Worm (Caenorhabditis elegans) whole organism, young adult: ENCODE data around the gene ptp-5.1.
A peak's percentile ranks its signal among the peaks of the same experiment; 100 is the strongest.

ENCODE experiments used
- B0035.1 ChIP-seq: sonication (generic microtip); optimal IDR thresholded peaks from 2 replicates; lab custom pipeline; 2016; ENCODE audit warnings: missing genetic modification characterization, mild to moderate bottlenecking, missing compliant biosample characterization, missing genotype, missing genetic modification reagents
- B0261.1 ChIP-seq: sonication (generic microtip); optimal IDR thresholded peaks from 2 replicates; lab custom pipeline; 2016; ENCODE audit warnings: mild to moderate bottlenecking, missing genetic modification characterization, moderate library complexity, missing compliant biosample characterization
- C17E4.6 ChIP-seq: fragments of 200-800 bp; sonication (Bioruptor generic); IDR thresholded peaks from 2 replicates; pipeline ENCODE4 v1.3.6; 2022; ENCODE audit warnings: missing genetic modification reagents, missing genetic modification characterization, missing compliant biosample characterization
- D2030.7 ChIP-seq: fragments of 200-800 bp; sonication (Bioruptor generic); IDR thresholded peaks from 2 replicates; pipeline ENCODE4 v1.3.6; 2022; ENCODE audit warnings: missing genetic modification reagents, missing genetic modification characterization, missing compliant biosample characterization
- F33H1.4 ChIP-seq: fragments of 200-800 bp; sonication (Bioruptor generic); IDR thresholded peaks from 2 replicates; pipeline ENCODE4 v1.3.6; 2022; ENCODE audit warnings: missing genetic modification reagents, missing genetic modification characterization, missing compliant biosample characterization
- F39B2.1 ChIP-seq: fragments of 200-800 bp; sonication (Bioruptor generic); IDR thresholded peaks from 2 replicates; pipeline ENCODE4 v1.3.6; 2022; ENCODE audit warnings: missing genetic modification reagents, missing genetic modification characterization, missing compliant biosample characterization
- K11D2.4 ChIP-seq: fragments of 200-800 bp; sonication (Bioruptor generic); IDR thresholded peaks from 2 replicates; pipeline ENCODE4 v1.3.6; 2022; ENCODE audit warnings: missing genetic modification reagents, missing genetic modification characterization, missing compliant biosample characterization
- K12H6.12 ChIP-seq: fragments of 200-800 bp; sonication (Bioruptor generic); optimal IDR thresholded peaks from 2 replicates; lab custom pipeline; 2018; ENCODE audit warnings: mild to moderate bottlenecking, missing genetic modification characterization, missing compliant biosample characterization
- Y95B8A.8 ChIP-seq: fragments of 200-800 bp; sonication (Bioruptor generic); IDR thresholded peaks from 2 replicates; pipeline ENCODE4 v1.3.6; 2022; ENCODE audit warnings: missing genetic modification reagents, missing genetic modification characterization, missing compliant biosample characterization
- ama-1 ChIP-seq, 3 experiments: fragments of 150-350 bp in 1 of 3; sonication (generic microtip) in 2 of 3; optimal IDR thresholded peaks; 2 replicates each; lab custom pipeline; 2014 to 2018; ENCODE audit warnings: missing biosample characterization in 2 of 3, missing genetic modification characterization in 2 of 3, missing genetic modification reagents in 2 of 3
- aptf-2 ChIP-seq: fragments of 200-800 bp; sonication (Bioruptor generic); conservative IDR thresholded peaks from 2 replicates; pipeline ENCODE4 v1.3.6; 2022; ENCODE audit warnings: missing genetic modification reagents, missing genetic modification characterization, missing compliant biosample characterization
- atf-7 ChIP-seq: sonication (generic microtip); optimal IDR thresholded peaks from 2 replicates; lab custom pipeline; 2017; ENCODE audit warnings: mild to moderate bottlenecking, missing genetic modification characterization, missing compliant biosample characterization
- attf-5 ChIP-seq: fragments of 200-800 bp; sonication (Bioruptor generic); optimal IDR thresholded peaks from 2 replicates; lab custom pipeline; 2018; ENCODE audit warnings: mild to moderate bottlenecking, missing genetic modification characterization, missing compliant biosample characterization
- attf-6 ChIP-seq: fragments of 200-800 bp; sonication (Bioruptor generic); IDR thresholded peaks from 2 replicates; pipeline ENCODE4 v1.3.6; 2022; ENCODE audit warnings: missing genetic modification reagents, missing genetic modification characterization, missing compliant biosample characterization
- bed-2 ChIP-seq: fragments of 200-800 bp; sonication (Bioruptor generic); IDR thresholded peaks from 2 replicates; pipeline ENCODE4 v1.3.6; 2022; ENCODE audit warnings: missing genetic modification reagents, missing genetic modification characterization, missing compliant biosample characterization
- ccch-3 ChIP-seq: fragments of 200-800 bp; sonication (Bioruptor generic); optimal IDR thresholded peaks from 2 replicates; lab custom pipeline; 2018; ENCODE audit warnings: mild to moderate bottlenecking, missing genetic modification characterization, missing compliant biosample characterization
- die-1 ChIP-seq: sonication (generic microtip); optimal IDR thresholded peaks from 2 replicates; lab custom pipeline; 2016; ENCODE audit warnings: missing genotype, mild to moderate bottlenecking, missing genetic modification characterization, missing compliant biosample characterization
- dox-1 ChIP-seq: fragments of 200-800 bp; sonication (Bioruptor generic); IDR thresholded peaks from 2 replicates; pipeline ENCODE4 v1.3.6; 2022; ENCODE audit warnings: missing genetic modification reagents, missing genetic modification characterization, missing compliant biosample characterization
- dpl-1 ChIP-seq: fragments of 150-350 bp; optimal IDR thresholded peaks from 2 replicates; lab custom pipeline; 2014; ENCODE audit warnings: missing biosample characterization, missing genetic modification reagents, missing genetic modification characterization
- ekl-4 ChIP-seq: fragments of 200-800 bp; sonication (Bioruptor generic); IDR thresholded peaks from 2 replicates; pipeline ENCODE4 v1.3.6; 2022; ENCODE audit warnings: missing genetic modification reagents, missing genetic modification characterization, missing compliant biosample characterization
- let-607 ChIP-seq, 2 experiments: fragments of 200-800 bp in 1 of 2; sonication (Bioruptor generic) in 1 of 2; sonication (generic microtip) in 1 of 2; optimal IDR thresholded peaks; 2 replicates each; lab custom pipeline; 2016 to 2018; ENCODE audit warnings: mild to moderate bottlenecking in 2 of 2, missing compliant biosample characterization in 2 of 2, missing genetic modification characterization in 2 of 2, moderate library complexity in 2 of 2, missing genotype in 1 of 2
- lin-35 ChIP-seq, 3 experiments: fragments of 150-350 bp in 2 of 3; sonication (generic microtip) in 1 of 3; optimal IDR thresholded peaks; 2 replicates each; lab custom pipeline; 2014 to 2018; ENCODE audit warnings: missing biosample characterization in 3 of 3, missing genetic modification characterization in 3 of 3, missing genetic modification reagents in 3 of 3
- lin-40 ChIP-seq: sonication (generic microtip); optimal IDR thresholded peaks from 2 replicates; lab custom pipeline; 2016; ENCODE audit warnings: missing genetic modification characterization, mild to moderate bottlenecking, missing compliant biosample characterization, missing genotype, missing genetic modification reagents
- lin-54 ChIP-seq: fragments of 200-800 bp; sonication (Bioruptor generic); optimal IDR thresholded peaks from 2 replicates; lab custom pipeline; 2018; ENCODE audit warnings: mild to moderate bottlenecking, missing genetic modification characterization, missing compliant biosample characterization
- lsl-1 ChIP-seq: fragments of 200-800 bp; sonication (Bioruptor generic); optimal IDR thresholded peaks from 2 replicates; lab custom pipeline; 2018; ENCODE audit warnings: mild to moderate bottlenecking, missing genetic modification characterization, moderate library complexity, missing compliant biosample characterization
- madf-10 ChIP-seq: sonication (generic microtip); optimal IDR thresholded peaks from 2 replicates; lab custom pipeline; 2016; ENCODE audit warnings: mild to moderate bottlenecking, missing genetic modification characterization, missing compliant biosample characterization
- mcd-1 ChIP-seq: fragments of 200-800 bp; sonication (Bioruptor generic); IDR thresholded peaks from 2 replicates; pipeline ENCODE4 v1.3.6; 2022; ENCODE audit warnings: missing genetic modification reagents, missing genetic modification characterization, missing compliant biosample characterization
- nhr-80 ChIP-seq: sonication (generic microtip); optimal IDR thresholded peaks from 2 replicates; lab custom pipeline; 2016; ENCODE audit warnings: missing genetic modification characterization, missing compliant biosample characterization
- rec-8 ChIP-seq, 2 experiments: sonication (generic microtip); optimal IDR thresholded peaks; 2 replicates each; lab custom pipeline; 2016; ENCODE audit warnings: mild to moderate bottlenecking in 2 of 2, missing genetic modification characterization in 2 of 2, missing genetic modification reagents in 2 of 2, missing genotype in 2 of 2, missing biosample characterization in 1 of 2, missing compliant biosample characterization in 1 of 2, moderate library complexity in 1 of 2
- repo-1 ChIP-seq: sonication (generic microtip); optimal IDR thresholded peaks from 2 replicates; lab custom pipeline; 2017; ENCODE audit warnings: mild to moderate bottlenecking, missing genetic modification characterization, missing compliant biosample characterization
- sea-2 ChIP-seq: fragments of 200-800 bp; sonication (Bioruptor generic); IDR thresholded peaks from 2 replicates; pipeline ENCODE4 v1.3.6; 2022; ENCODE audit warnings: missing genetic modification characterization, missing compliant biosample characterization
- snpc-1.1 ChIP-seq: sonication (generic microtip); optimal IDR thresholded peaks from 2 replicates; lab custom pipeline; 2017; ENCODE audit warnings: missing genetic modification characterization, mild to moderate bottlenecking, missing compliant biosample characterization, antibody characterized with exemption, moderate library complexity, missing genotype, missing genetic modification reagents; ENCODE audit not compliant: insufficient read depth
- snpc-1.3 ChIP-seq: sonication (generic microtip); optimal IDR thresholded peaks from 2 replicates; lab custom pipeline; 2017; ENCODE audit warnings: missing genetic modification characterization, mild to moderate bottlenecking, missing compliant biosample characterization, antibody characterized with exemption, moderate library complexity, missing genotype, missing genetic modification reagents; ENCODE audit not compliant: insufficient read depth
- snpc-4 ChIP-seq, 5 experiments: fragments of 150-350 bp in 1 of 5; sonication (generic microtip) in 4 of 5; optimal IDR thresholded peaks; 2 replicates each; lab custom pipeline; 2014 to 2018; ENCODE audit warnings: missing genetic modification characterization in 5 of 5, missing biosample characterization in 3 of 5, antibody characterized with exemption in 2 of 5, mild to moderate bottlenecking in 2 of 5, missing compliant biosample characterization in 2 of 5, missing genotype in 2 of 5, moderate library complexity in 2 of 5, missing genetic modification reagents in 1 of 5
- sptf-2 ChIP-seq: fragments of 200-800 bp; sonication (Bioruptor generic); optimal IDR thresholded peaks from 2 replicates; lab custom pipeline; 2018; ENCODE audit warnings: mild to moderate bottlenecking, missing genetic modification characterization, missing compliant biosample characterization
- tbp1 ChIP-seq: fragments of 200-800 bp; sonication (Bioruptor generic); optimal IDR thresholded peaks from 2 replicates; lab custom pipeline; 2018; ENCODE audit warnings: mild to moderate bottlenecking, missing genetic modification characterization, missing compliant biosample characterization
- unc-62 ChIP-seq: fragments of 150-350 bp; optimal IDR thresholded peaks from 2 replicates; lab custom pipeline; 2014; ENCODE audit warnings: missing biosample characterization, missing genetic modification reagents, missing genetic modification characterization
- xnd-1 ChIP-seq: sonication (generic microtip); optimal IDR thresholded peaks from 2 replicates; lab custom pipeline; 2016; ENCODE audit warnings: missing genotype, missing genetic modification reagents, missing genetic modification characterization, missing compliant biosample characterization
- zim-3 ChIP-seq: sonication (generic microtip); optimal IDR thresholded peaks from 2 replicates; lab custom pipeline; 2017; ENCODE audit warnings: mild to moderate bottlenecking, missing genetic modification characterization, moderate library complexity, missing compliant biosample characterization
- ztf-18 ChIP-seq: sonication (generic microtip); optimal IDR thresholded peaks from 2 replicates; lab custom pipeline; 2016; ENCODE audit warnings: missing genotype, mild to moderate bottlenecking, missing genetic modification characterization, missing compliant biosample characterization
- ztf-3 ChIP-seq: fragments of 200-800 bp; sonication (Bioruptor generic); optimal IDR thresholded peaks from 2 replicates; lab custom pipeline; 2018; ENCODE audit warnings: mild to moderate bottlenecking, missing genetic modification characterization, missing compliant biosample characterization

The ptp-5.1 gene

DNA sequence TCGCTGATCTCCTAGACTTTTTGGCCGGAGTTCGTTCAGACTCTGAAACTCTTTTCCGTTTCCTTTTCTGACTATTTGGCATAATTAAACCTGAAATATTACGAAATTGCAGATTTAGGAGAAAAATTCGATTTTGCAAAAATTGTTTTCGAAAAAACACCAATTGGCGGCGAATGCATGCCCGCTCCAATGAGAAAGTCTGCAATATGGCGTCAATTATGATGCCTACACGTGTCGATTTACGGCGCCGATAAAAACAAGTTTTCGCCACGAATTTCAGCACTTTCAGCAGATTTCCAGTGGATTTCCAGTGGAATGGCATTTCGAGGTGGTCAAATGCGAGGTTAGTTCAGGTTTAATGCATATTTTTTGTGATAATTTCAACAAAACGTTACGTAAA lies 43.3 kb downstream of the ptp-5.1 start, which contains the start of the genes Y59E9AL.36 and nbet-1 (continued):
- TF ChIP-seq aptf-2 (no peak), ccch-3 (GFP tag; lab: Kevin White, UChicago) (no peak), ztf-18 (tag; lab: Kevin White, UChicago) (peak; percentile 64), C17E4.6 (0 out of 2 replicates have a peak, but pooled peaks have one; percentile 14), zim-3 (no peak), mcd-1 (GFP tag; lab: Robert Waterston, UW) (peak; percentile 94), nhr-80 (tag; lab: Kevin White, UChicago) (peak; percentile 27), rec-8 (tag; optimal IDR thresholded peaks at IDR 0.05; lab: Kevin White, UChicago) (no peak), bed-2 (GFP tag; lab: Robert Waterston, UW) (no peak), lin-35 (GFP tag; optimal IDR thresholded peaks at IDR 0.05; lab: Kevin White, UChicago) (peak in 1 of 3 experiments; percentile 70), madf-10 (tag; lab: Kevin White, UChicago) (no peak), dox-1 (GFP tag; lab: Robert Waterston, UW) (peak; percentile 86; the same call in 1 of the 2 replicates), attf-6 (0 out of 2 replicates have a peak, but pooled peaks have one; percentile 35), dpl-1 (peak; percentile 4), snpc-1.3 (peak; percentile 61), B0261.1 (tag; lab: Kevin White, UChicago) (no peak), lin-54 (peak; percentile 71), ekl-4 (peak; percentile 59), lsl-1 (GFP tag; lab: Kevin White, UChicago) (peak; percentile 60), snpc-1.1 (peak; percentile 46), let-607 (tag; optimal IDR thresholded peaks at IDR 0.05; lab: Kevin White, UChicago) (peak; percentile 95 to 97), K12H6.12 (tag; lab: Kevin White, UChicago) (peak; percentile 36), ama-1 (optimal IDR thresholded peaks at IDR 0.05; lab: Kevin White, UChicago) (no peak), ama-1 (GFP tag; optimal IDR thresholded peaks at IDR 0.05; lab: Kevin White, UChicago) (peak in 1 of 2 experiments; percentile 3), sptf-2 (GFP tag; lab: Kevin White, UChicago) (peak; percentile 34), D2030.7 (GFP tag; lab: Robert Waterston, UW) (peak; percentile 48), attf-5 (GFP tag; lab: Kevin White, UChicago) (peak; percentile 93), lin-40 (tag; lab: Kevin White, UChicago) (peak; percentile 23)

DNA sequence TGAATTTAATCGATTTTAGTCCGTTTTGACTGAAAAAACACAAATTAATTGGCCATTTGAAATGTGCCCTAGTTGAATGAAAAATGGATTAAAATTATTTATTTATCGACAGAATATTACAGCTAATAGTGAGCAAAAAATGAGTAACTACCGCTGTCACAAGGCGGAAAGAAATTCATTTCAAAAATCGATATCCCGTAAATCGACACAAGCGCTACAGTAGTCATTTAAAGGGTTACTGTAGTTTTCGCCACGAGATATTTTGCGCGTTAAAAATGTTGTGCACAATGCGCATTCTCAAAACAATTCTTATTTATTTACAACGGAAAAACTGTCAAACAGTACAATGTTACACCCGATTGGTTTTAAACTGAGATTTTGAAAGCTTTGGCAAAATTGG lies 44.5 kb downstream of the ptp-5.1 start:
- TF ChIP-seq xnd-1 (tag; lab: Kevin White, UChicago) (no peak), die-1 (tag; lab: Kevin White, UChicago) (no peak), madf-10 (tag; lab: Kevin White, UChicago) (no peak), repo-1 (tag; lab: Kevin White, UChicago) (no peak), F39B2.1 (GFP tag; lab: Robert Waterston, UW) (no peak), Y95B8A.8 (no peak), lin-35 (GFP tag; optimal IDR thresholded peaks at IDR 0.05; lab: Kevin White, UChicago) (no peak), lsl-1 (GFP tag; lab: Kevin White, UChicago) (peak; percentile 75), ztf-3 (GFP tag; lab: Kevin White, UChicago) (no peak), mcd-1 (GFP tag; lab: Robert Waterston, UW) (no peak), F33H1.4 (GFP tag; lab: Robert Waterston, UW) (peak; percentile 46; the same call in 1 of the 2 replicates), snpc-4 (GFP tag; optimal IDR thresholded peaks at IDR 0.05; lab: Kevin White, UChicago) (no peak), snpc-4 (tag; optimal IDR thresholded peaks at IDR 0.05; lab: Kevin White, UChicago) (peak in 1 of 4 experiments; percentile 83), atf-7 (no peak), unc-62 (no peak), K11D2.4 (GFP tag; lab: Robert Waterston, UW) (no peak), sea-2 (GFP tag; lab: Robert Waterston, UW) (no peak), tbp1 (GFP tag; lab: Kevin White, UChicago) (peak; percentile 7), B0035.1 (tag; lab: Kevin White, UChicago) (no peak)
